Worm (Caenorhabditis elegans): ENCODE data around the gene str-149.
A peak's percentile ranks its signal among the peaks of the same experiment; 100 is the strongest.

Gene str-149

DNA sequence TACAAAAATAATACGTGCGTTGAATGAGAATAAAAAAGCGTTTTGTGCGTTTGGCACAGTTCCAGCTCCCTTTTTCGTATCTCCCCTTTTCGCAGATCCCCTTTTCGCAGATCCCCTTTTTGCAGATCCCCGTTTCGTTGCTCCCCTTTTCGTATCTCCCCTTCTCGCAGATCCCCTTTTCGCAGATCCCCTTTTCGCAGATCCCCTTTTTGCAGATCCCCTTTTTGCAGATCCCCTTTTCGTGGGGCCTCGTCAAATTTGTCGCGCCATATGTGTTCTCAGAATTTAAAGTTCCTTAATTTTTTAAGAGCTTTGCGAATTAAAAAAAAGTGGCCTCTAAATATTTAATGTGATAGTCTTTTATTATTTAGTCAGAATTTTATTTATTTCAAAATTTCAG lies 20.3 kb upstream of the str-149 start, which contains the start of gene Y32B12B.4:
Gene Y32B12B.4 (plus strand): TSS at position 399 of the 400 bp plus-strand sequence.
- peak; percentile 60; the same call in 1 of the 2 replicates for TF ChIP-seq T22C8.4 (GFP tag; IDR thresholded peaks at IDR 0.05)
- TF ChIP-seq klf-2 (GFP tag; conservative IDR thresholded peaks at IDR 0.05), result peak; percentile 83
- TF ChIP-seq tab-1 (GFP tag; IDR thresholded peaks at IDR 0.05), result peak; percentile 79
- no peak for TF ChIP-seq cog-1 (tag; optimal IDR thresholded peaks at IDR 0.05)
- peak; percentile 83 for TF ChIP-seq ref-1 (GFP tag; conservative IDR thresholded peaks at IDR 0.05)
- no peak for TF ChIP-seq med-1 (GFP tag; optimal IDR thresholded peaks at IDR 0.05; ENCODE audit: insufficient read depth)
- peak; percentile 86 for TF ChIP-seq ztf-23 (GFP tag; IDR thresholded peaks at IDR 0.05)
- TF ChIP-seq flt-1 (GFP tag; IDR thresholded peaks at IDR 0.05), result peak; percentile 84
- no peak; the same call in 1 of the 2 replicates for TF ChIP-seq ztf-29 (GFP tag; IDR thresholded peaks at IDR 0.05)

- no peak for TF ChIP-seq T22C8.4 (GFP tag; IDR thresholded peaks at IDR 0.05)
- TF ChIP-seq flt-1 (GFP tag; IDR thresholded peaks at IDR 0.05), result no peak
- TF ChIP-seq ztf-29 (GFP tag; IDR thresholded peaks at IDR 0.05), result no peak
- no peak for TF ChIP-seq med-1 (GFP tag; optimal IDR thresholded peaks at IDR 0.05; ENCODE audit: insufficient read depth)
- no peak for TF ChIP-seq klf-2 (GFP tag; conservative IDR thresholded peaks at IDR 0.05)
- no peak for TF ChIP-seq ref-1 (GFP tag; conservative IDR thresholded peaks at IDR 0.05)
- no peak for TF ChIP-seq cog-1 (tag; optimal IDR thresholded peaks at IDR 0.05)
- no peak for TF ChIP-seq ztf-23 (GFP tag; IDR thresholded peaks at IDR 0.05)
- TF ChIP-seq tab-1 (GFP tag; IDR thresholded peaks at IDR 0.05), result no peak
Measured at ce11 chrV:16565639-16566038, 7.6 kb upstream of the str-149 start, which contains the start of gene sru-45. Gene sru-45 (plus strand): TSS chrV:16565939.

ce11 chrV:16568056-16568455 lies 5.2 kb upstream of the str-149 start:
- no peak for TF ChIP-seq cog-1 (tag; optimal IDR thresholded peaks at IDR 0.05)
- TF ChIP-seq ztf-23 (GFP tag; IDR thresholded peaks at IDR 0.05), result no peak
- no peak for TF ChIP-seq tab-1 (GFP tag; IDR thresholded peaks at IDR 0.05)
- no peak for TF ChIP-seq flt-1 (GFP tag; IDR thresholded peaks at IDR 0.05)
- no peak for TF ChIP-seq med-1 (GFP tag; optimal IDR thresholded peaks at IDR 0.05; ENCODE audit: insufficient read depth)
- TF ChIP-seq klf-2 (GFP tag; conservative IDR thresholded peaks at IDR 0.05), result no peak
- TF ChIP-seq T22C8.4 (GFP tag; IDR thresholded peaks at IDR 0.05), result no peak
- no peak for TF ChIP-seq ref-1 (GFP tag; conservative IDR thresholded peaks at IDR 0.05)
- TF ChIP-seq ztf-29 (GFP tag; IDR thresholded peaks at IDR 0.05), result no peak

DNA sequence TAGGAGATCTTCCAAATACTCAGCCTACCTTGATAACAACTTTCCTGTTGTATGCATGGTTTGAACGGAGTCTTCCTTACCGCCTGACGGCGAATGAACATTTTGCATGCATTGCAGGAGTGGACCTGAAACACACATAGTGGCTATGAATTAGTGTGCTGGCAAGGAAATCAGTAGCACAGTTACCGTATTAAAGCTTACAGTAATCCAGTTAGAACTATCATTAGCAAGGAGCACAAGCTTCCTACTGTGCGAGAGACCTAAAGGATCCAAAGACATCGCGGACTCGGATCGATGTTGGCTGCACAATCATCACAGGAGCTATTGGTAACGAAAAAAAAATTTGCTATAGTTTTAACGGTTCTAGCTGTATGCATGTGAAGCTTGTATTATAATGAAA lies 2.6 kb upstream of the str-149 start, which contains the start of gene nhr-233:
Gene nhr-233 (minus strand): TSS at position 101 of the 400 bp plus-strand sequence.
- no peak for TF ChIP-seq ztf-23 (GFP tag; IDR thresholded peaks at IDR 0.05)
- TF ChIP-seq tab-1 (GFP tag; IDR thresholded peaks at IDR 0.05), result no peak
- TF ChIP-seq klf-2 (GFP tag; conservative IDR thresholded peaks at IDR 0.05), result no peak
- TF ChIP-seq ref-1 (GFP tag; conservative IDR thresholded peaks at IDR 0.05), result no peak
- no peak for TF ChIP-seq T22C8.4 (GFP tag; IDR thresholded peaks at IDR 0.05)
- no peak for TF ChIP-seq cog-1 (tag; optimal IDR thresholded peaks at IDR 0.05)
- no peak for TF ChIP-seq ztf-29 (GFP tag; IDR thresholded peaks at IDR 0.05)
- no peak for TF ChIP-seq med-1 (GFP tag; optimal IDR thresholded peaks at IDR 0.05; ENCODE audit: insufficient read depth)
- no peak for TF ChIP-seq flt-1 (GFP tag; IDR thresholded peaks at IDR 0.05)

ce11 chrV:16575900-16576299 lies 2.6 kb downstream of the str-149 start, which contains the start of gene str-151:
Gene str-151 (plus strand): TSS chrV:16576200.
- TF ChIP-seq ztf-23 (GFP tag; IDR thresholded peaks at IDR 0.05), result no peak
- no peak for TF ChIP-seq klf-2 (GFP tag; conservative IDR thresholded peaks at IDR 0.05)
- no peak for TF ChIP-seq ref-1 (GFP tag; conservative IDR thresholded peaks at IDR 0.05)
- TF ChIP-seq cog-1 (tag; optimal IDR thresholded peaks at IDR 0.05), result no peak
- no peak for TF ChIP-seq flt-1 (GFP tag; IDR thresholded peaks at IDR 0.05)
- TF ChIP-seq tab-1 (GFP tag; IDR thresholded peaks at IDR 0.05), result no peak
- TF ChIP-seq ztf-29 (GFP tag; IDR thresholded peaks at IDR 0.05), result no peak
- no peak for TF ChIP-seq T22C8.4 (GFP tag; IDR thresholded peaks at IDR 0.05)
- TF ChIP-seq med-1 (GFP tag; optimal IDR thresholded peaks at IDR 0.05; ENCODE audit: insufficient read depth), result no peak

- TF ChIP-seq tab-1 (GFP tag; IDR thresholded peaks at IDR 0.05), result no peak
- TF ChIP-seq flt-1 (GFP tag; IDR thresholded peaks at IDR 0.05), result no peak
- no peak for TF ChIP-seq med-1 (GFP tag; optimal IDR thresholded peaks at IDR 0.05; ENCODE audit: insufficient read depth)
- no peak for TF ChIP-seq cog-1 (tag; optimal IDR thresholded peaks at IDR 0.05)
Measured at ce11 chrV:16580424-16580823, 7.2 kb downstream of the str-149 start, which contains the start of gene nhr-271. Gene nhr-271 (minus strand): TSS chrV:16580524.

DNA sequence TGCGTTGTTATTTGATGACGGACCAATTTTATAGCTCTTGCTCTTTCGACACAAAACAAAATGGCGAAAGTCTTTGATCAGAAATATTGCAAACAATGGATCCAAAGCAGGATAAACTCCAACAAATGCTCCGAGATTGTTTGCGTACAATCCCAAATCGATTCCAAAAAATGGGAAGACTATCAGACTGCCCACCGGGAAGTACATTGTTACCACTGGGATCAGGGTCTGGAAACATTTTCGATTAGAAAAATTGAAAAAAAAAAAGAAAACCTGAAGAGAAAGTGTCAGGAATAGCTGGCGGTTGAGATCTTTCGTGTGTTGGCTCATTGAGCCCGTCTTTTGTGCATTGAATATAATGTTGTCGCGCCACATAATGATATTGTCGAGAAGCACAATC lies 7.8 kb downstream of the str-149 start:
- TF ChIP-seq ztf-29 (GFP tag; IDR thresholded peaks at IDR 0.05) (no peak), ztf-23 (GFP tag; IDR thresholded peaks at IDR 0.05) (no peak), klf-2 (GFP tag; conservative IDR thresholded peaks at IDR 0.05) (no peak), flt-1 (GFP tag; IDR thresholded peaks at IDR 0.05) (no peak), T22C8.4 (GFP tag; IDR thresholded peaks at IDR 0.05) (no peak), tab-1 (GFP tag; IDR thresholded peaks at IDR 0.05) (no peak), med-1 (GFP tag; optimal IDR thresholded peaks at IDR 0.05; ENCODE audit: insufficient read depth) (no peak), cog-1 (tag; optimal IDR thresholded peaks at IDR 0.05) (no peak), ref-1 (GFP tag; conservative IDR thresholded peaks at IDR 0.05) (no peak)

- TF ChIP-seq ztf-29 (GFP tag; IDR thresholded peaks at IDR 0.05), result no peak
- no peak for TF ChIP-seq flt-1 (GFP tag; IDR thresholded peaks at IDR 0.05)
- TF ChIP-seq med-1 (GFP tag; optimal IDR thresholded peaks at IDR 0.05; ENCODE audit: insufficient read depth), result no peak
- TF ChIP-seq ztf-23 (GFP tag; IDR thresholded peaks at IDR 0.05), result no peak
- no peak for TF ChIP-seq tab-1 (GFP tag; IDR thresholded peaks at IDR 0.05)
- no peak for TF ChIP-seq ref-1 (GFP tag; conservative IDR thresholded peaks at IDR 0.05)
- TF ChIP-seq klf-2 (GFP tag; conservative IDR thresholded peaks at IDR 0.05), result no peak
- TF ChIP-seq T22C8.4 (GFP tag; IDR thresholded peaks at IDR 0.05), result no peak
- no peak for TF ChIP-seq cog-1 (tag; optimal IDR thresholded peaks at IDR 0.05)
Measured at ce11 chrV:16582973-16583372, 9.7 kb downstream of the str-149 start, which contains the start of gene str-150. Gene str-150 (plus strand): TSS chrV:16583273.

- TF ChIP-seq flt-1 (GFP tag; IDR thresholded peaks at IDR 0.05), result no peak
- no peak for TF ChIP-seq med-1 (GFP tag; optimal IDR thresholded peaks at IDR 0.05; ENCODE audit: insufficient read depth)
- no peak for TF ChIP-seq ztf-23 (GFP tag; IDR thresholded peaks at IDR 0.05)
- no peak for TF ChIP-seq T22C8.4 (GFP tag; IDR thresholded peaks at IDR 0.05)
- TF ChIP-seq cog-1 (tag; optimal IDR thresholded peaks at IDR 0.05), result no peak
- no peak for TF ChIP-seq klf-2 (GFP tag; conservative IDR thresholded peaks at IDR 0.05)
- TF ChIP-seq ref-1 (GFP tag; conservative IDR thresholded peaks at IDR 0.05), result no peak
- no peak for TF ChIP-seq ztf-29 (GFP tag; IDR thresholded peaks at IDR 0.05)
- TF ChIP-seq tab-1 (GFP tag; IDR thresholded peaks at IDR 0.05), result no peak
Measured at ce11 chrV:16588428-16588827, 15.2 kb downstream of the str-149 start, which contains the start of gene srw-73. Gene srw-73 (minus strand): TSS chrV:16588528.

Measured in whole organism, midembryonic.